Fruit fly (Drosophila melanogaster) whole organism, embryonic: ENCODE measurements around the gene Root.

ENCODE experiments used
- Blimp-1 ChIP-seq: fragments of 200-800 bp; sonication (Bioruptor generic); optimal IDR thresholded peaks from 3 replicates; lab custom pipeline; 2018; ENCODE audit warnings: missing biosample characterization, missing genetic modification characterization, mild to moderate bottlenecking, moderate library complexity, missing genetic modification reagents
- CG10147 ChIP-seq: fragments of 200-800 bp; sonication (Bioruptor generic); optimal IDR thresholded peaks from 2 replicates; lab custom pipeline; 2019; ENCODE audit warnings: missing biosample characterization, mild to moderate bottlenecking, missing genetic modification characterization, moderate library complexity
- CG1024 ChIP-seq: fragments of 200-800 bp; sonication (Bioruptor generic); IDR thresholded peaks from 2 replicates; pipeline ENCODE4 v1.3.6; 2022; ENCODE audit warnings: missing biosample characterization, missing genetic modification characterization
- CG11247 ChIP-seq: fragments of 200-800 bp; sonication (Bioruptor generic); IDR thresholded peaks from 2 replicates; pipeline ENCODE4 v1.3.6; 2022; ENCODE audit warnings: missing biosample characterization, missing genetic modification characterization
- CG15011 ChIP-seq: fragments of 200-800 bp; sonication (Bioruptor generic); optimal IDR thresholded peaks from 3 replicates; lab custom pipeline; 2018; ENCODE audit warnings: missing biosample characterization, mild to moderate bottlenecking, missing genetic modification characterization
- CG18476 ChIP-seq: fragments of 200-800 bp; sonication (Bioruptor generic); optimal IDR thresholded peaks from 2 replicates; lab custom pipeline; 2016; ENCODE audit warnings: missing biosample characterization, mild to moderate bottlenecking, missing genetic modification characterization
- CG18619 ChIP-seq: fragments of 200-800 bp; sonication (Bioruptor generic); optimal IDR thresholded peaks from 3 replicates; lab custom pipeline; 2017; ENCODE audit warnings: missing biosample characterization, mild to moderate bottlenecking, missing genetic modification characterization
- CG2129 ChIP-seq: fragments of 200-800 bp; sonication (Bioruptor generic); IDR thresholded peaks from 2 replicates; pipeline ENCODE4 v1.3.6; 2022; ENCODE audit warnings: missing biosample characterization, missing genetic modification characterization; ENCODE audit not compliant: partially characterized antibody
- CG30020 ChIP-seq: fragments of 200-800 bp; optimal IDR thresholded peaks from 2 replicates; lab custom pipeline; 2019; ENCODE audit warnings: missing biosample characterization, mild to moderate bottlenecking, missing genetic modification characterization, moderate library complexity
- CG3163 ChIP-seq: fragments of 200-800 bp; sonication (Bioruptor generic); optimal IDR thresholded peaks from 3 replicates; lab custom pipeline; 2016; ENCODE audit warnings: missing biosample characterization, missing genetic modification characterization
- CG32767 ChIP-seq: fragments of 200-800 bp; sonication (Bioruptor generic); IDR thresholded peaks from 2 replicates; pipeline ENCODE4 v1.3.6; 2022; ENCODE audit warnings: missing biosample characterization, missing genetic modification characterization
- CG3407 ChIP-seq: fragments of 200-800 bp; sonication (Bioruptor generic); optimal IDR thresholded peaks from 2 replicates; lab custom pipeline; 2018; ENCODE audit warnings: missing biosample characterization, mild to moderate bottlenecking, missing genetic modification characterization
- CG4854 ChIP-seq: fragments of 200-800 bp; sonication (Bioruptor generic); optimal IDR thresholded peaks from 2 replicates; lab custom pipeline; 2016; ENCODE audit warnings: missing biosample characterization, missing genetic modification characterization, inconsistent platforms
- CG5245 ChIP-seq: fragments of 200-800 bp; sonication (Bioruptor generic); optimal IDR thresholded peaks from 3 replicates; lab custom pipeline; 2016; ENCODE audit warnings: missing biosample characterization, missing genetic modification characterization
- CG6689 ChIP-seq: fragments of 200-800 bp; sonication (Bioruptor generic); IDR thresholded peaks from 2 replicates; pipeline ENCODE4 v1.3.6; 2022; ENCODE audit warnings: missing biosample characterization, missing genetic modification characterization
- CG7786 ChIP-seq: fragments of 200-800 bp; sonication (Bioruptor generic); optimal IDR thresholded peaks from 2 replicates; lab custom pipeline; 2016; ENCODE audit warnings: missing biosample characterization, missing genetic modification characterization
- CG8281 ChIP-seq: fragments of 200-800 bp; sonication (Bioruptor generic); optimal IDR thresholded peaks from 2 replicates; lab custom pipeline; 2018; ENCODE audit warnings: missing biosample characterization, mild to moderate bottlenecking, missing genetic modification characterization, moderate library complexity
- CG8765 ChIP-seq: fragments of 200-800 bp; sonication (Bioruptor generic); IDR thresholded peaks from 2 replicates; pipeline ENCODE4 v1.3.6; 2022; ENCODE audit warnings: missing biosample characterization, missing genetic modification characterization
- CkIIα-i1 ChIP-seq: fragments of 200-800 bp; sonication (Bioruptor generic); IDR thresholded peaks from 2 replicates; pipeline ENCODE4 v1.3.6; 2022; ENCODE audit warnings: missing biosample characterization, missing genetic modification characterization
- D19A ChIP-seq: fragments of 200-800 bp; optimal IDR thresholded peaks from 3 replicates; lab custom pipeline; 2019; ENCODE audit warnings: missing biosample characterization, mild to moderate bottlenecking, missing genetic modification characterization, moderate library complexity
- Elba2 ChIP-seq: fragments of 200-800 bp; sonication (Bioruptor generic); optimal IDR thresholded peaks from 3 replicates; lab custom pipeline; 2016; ENCODE audit warnings: missing biosample characterization, missing genetic modification characterization
- H15 ChIP-seq: fragments of 200-800 bp; sonication (Bioruptor generic); IDR thresholded peaks from 3 replicates; pipeline ENCODE4 v1.3.6; 2022; ENCODE audit warnings: missing biosample characterization, missing genetic modification characterization
- HHEX ChIP-seq: fragments of 200-800 bp; sonication (Bioruptor generic); optimal IDR thresholded peaks from 3 replicates; lab custom pipeline; 2017; ENCODE audit warnings: missing biosample characterization, mild to moderate bottlenecking, missing genetic modification characterization, missing genetic modification reagents
- HLH54F ChIP-seq: fragments of 200-800 bp; sonication (Bioruptor generic); optimal IDR thresholded peaks from 3 replicates; lab custom pipeline; 2016; ENCODE audit warnings: missing biosample characterization, missing genetic modification characterization
- Hr51 ChIP-seq, 2 experiments: fragments of 200-800 bp; sonication (Bioruptor generic); optimal IDR thresholded peaks; 2 replicates in 1 of 2; 3 replicates in 1 of 2; lab custom pipeline; 2016 to 2018; ENCODE audit warnings: missing biosample characterization in 2 of 2, missing genetic modification characterization in 2 of 2, mild to moderate bottlenecking in 1 of 2, moderate library complexity in 1 of 2
- Jarid2 ChIP-seq: fragments of 200-800 bp; sonication (Bioruptor generic); optimal IDR thresholded peaks from 3 replicates; lab custom pipeline; 2017; ENCODE audit warnings: mild to moderate bottlenecking, missing biosample characterization, missing genetic modification reagents, missing genetic modification characterization
- MBD-R2 ChIP-seq: fragments of 200-800 bp; sonication (Bioruptor generic); IDR thresholded peaks from 2 replicates; pipeline ENCODE4 v1.3.6; 2022; ENCODE audit warnings: missing biosample characterization, missing genetic modification characterization
- Med ChIP-seq: fragments of 200-800 bp; sonication (Bioruptor generic); peaks from one replicate; lab custom pipeline; 2016; ENCODE audit warnings: missing biosample characterization, missing genetic modification characterization, mild to moderate bottlenecking, inconsistent platforms, moderate library complexity
- NC2β ChIP-seq: fragments of 200-800 bp; sonication (Bioruptor generic); optimal IDR thresholded peaks from 2 replicates; lab custom pipeline; 2016; ENCODE audit warnings: missing biosample characterization, missing genetic modification characterization
- Sox102F ChIP-seq: fragments of 200-800 bp; sonication (Bioruptor generic); optimal IDR thresholded peaks from 2 replicates; lab custom pipeline; 2018; ENCODE audit warnings: missing biosample characterization, mild to moderate bottlenecking, missing genetic modification characterization, moderate library complexity
- Ssrp ChIP-seq: fragments of 200-800 bp; sonication (Bioruptor generic); optimal IDR thresholded peaks from 2 replicates; lab custom pipeline; 2018; ENCODE audit warnings: missing biosample characterization, mild to moderate bottlenecking, missing genetic modification characterization, moderate library complexity
- Xbp1 ChIP-seq: fragments of 200-800 bp; sonication (Bioruptor generic); optimal IDR thresholded peaks from 3 replicates; lab custom pipeline; 2016; ENCODE audit warnings: missing biosample characterization, mild to moderate bottlenecking, missing genetic modification characterization
- ase ChIP-seq: fragments of 200-800 bp; sonication (Bioruptor generic); IDR thresholded peaks from 3 replicates; pipeline ENCODE4 v1.3.6; 2022; ENCODE audit warnings: missing biosample characterization, missing genetic modification characterization
- bbx ChIP-seq: fragments of 200-800 bp; sonication (Bioruptor generic); IDR thresholded peaks from 2 replicates; pipeline ENCODE4 v1.3.6; 2022; ENCODE audit warnings: missing biosample characterization, missing genetic modification characterization; ENCODE audit not compliant: partially characterized antibody
- btn ChIP-seq: fragments of 200-800 bp; sonication (Bioruptor generic); optimal IDR thresholded peaks from 2 replicates; lab custom pipeline; 2016; ENCODE audit warnings: missing biosample characterization, missing genetic modification characterization
- cg ChIP-seq: fragments of 200-800 bp; sonication (Bioruptor generic); optimal IDR thresholded peaks from 3 replicates; lab custom pipeline; 2019; ENCODE audit warnings: missing biosample characterization, mild to moderate bottlenecking, missing genetic modification characterization, moderate library complexity
- chn ChIP-seq: fragments of 200-800 bp; sonication (Bioruptor generic); optimal IDR thresholded peaks from 2 replicates; lab custom pipeline; 2016; ENCODE audit warnings: missing biosample characterization, missing genetic modification characterization
- gcm2 ChIP-seq: fragments of 200-800 bp; sonication (Bioruptor generic); optimal IDR thresholded peaks from 2 replicates; lab custom pipeline; 2016; ENCODE audit warnings: missing biosample characterization, missing genetic modification characterization
- gt ChIP-seq: fragments of 200-800 bp; sonication (Bioruptor generic); IDR thresholded peaks from 2 replicates; pipeline ENCODE4 v1.3.6; 2022; ENCODE audit warnings: missing biosample characterization, missing genetic modification characterization
- lbe ChIP-seq: fragments of 200-800 bp; sonication (Bioruptor generic); optimal IDR thresholded peaks from 2 replicates; lab custom pipeline; 2016; ENCODE audit warnings: missing biosample characterization, mild to moderate bottlenecking, missing genetic modification characterization
- mld ChIP-seq: fragments of 200-800 bp; sonication (Bioruptor generic); IDR thresholded peaks from 3 replicates; pipeline ENCODE4 v1.3.6; 2022; ENCODE audit warnings: missing biosample characterization, missing genetic modification characterization; ENCODE audit not compliant: partially characterized antibody
- nom ChIP-seq: fragments of 200-800 bp; sonication (Bioruptor generic); optimal IDR thresholded peaks from 2 replicates; lab custom pipeline; 2017; ENCODE audit warnings: missing biosample characterization, missing genetic modification characterization, mild to moderate bottlenecking, moderate library complexity, missing genetic modification reagents
- pan ChIP-seq, 4 experiments: fragments of >200 bp in 3 of 4; fragments of 200-800 bp in 1 of 4; sonication (Bioruptor generic) in 1 of 4; optimal IDR thresholded peaks in 3 of 4; IDR thresholded peaks in 1 of 4; 2 replicates each; pipeline versions ENCODE4 v1.3.6 to Lab custom; 2017 to 2022; ENCODE audit warnings: missing biosample characterization in 2 of 4, missing genetic modification characterization in 2 of 4, mixed read lengths in 1 of 4
- pb ChIP-seq: fragments of 200-800 bp; sonication (Bioruptor generic); optimal IDR thresholded peaks from 3 replicates; lab custom pipeline; 2016; ENCODE audit warnings: missing biosample characterization, missing genetic modification characterization
- pros ChIP-seq: fragments of 200-800 bp; sonication (Bioruptor generic); optimal IDR thresholded peaks from 3 replicates; lab custom pipeline; 2019; ENCODE audit warnings: missing biosample characterization, mild to moderate bottlenecking, missing genetic modification characterization, moderate library complexity
- shn ChIP-seq: fragments of 200-800 bp; sonication (Bioruptor generic); optimal IDR thresholded peaks from 3 replicates; lab custom pipeline; 2016; ENCODE audit warnings: missing biosample characterization, missing genetic modification characterization
- sug ChIP-seq: fragments of 200-800 bp; optimal IDR thresholded peaks from 2 replicates; lab custom pipeline; 2019; ENCODE audit warnings: missing biosample characterization, mild to moderate bottlenecking, missing genetic modification characterization, moderate library complexity
- unpg ChIP-seq: fragments of 200-800 bp; sonication (Bioruptor generic); optimal IDR thresholded peaks from 3 replicates; lab custom pipeline; 2018; ENCODE audit warnings: missing biosample characterization, mild to moderate bottlenecking, missing genetic modification characterization, moderate library complexity
- wek ChIP-seq: fragments of 200-800 bp; sonication (Bioruptor generic); optimal IDR thresholded peaks from 3 replicates; lab custom pipeline; 2018; ENCODE audit warnings: missing biosample characterization, mild to moderate bottlenecking, missing genetic modification characterization, moderate library complexity
- wor ChIP-seq: fragments of 200-800 bp; sonication (Bioruptor generic); IDR thresholded peaks from 2 replicates; pipeline ENCODE4 v1.3.6; 2022; ENCODE audit warnings: missing biosample characterization, missing genetic modification characterization

The Root gene

DNA sequence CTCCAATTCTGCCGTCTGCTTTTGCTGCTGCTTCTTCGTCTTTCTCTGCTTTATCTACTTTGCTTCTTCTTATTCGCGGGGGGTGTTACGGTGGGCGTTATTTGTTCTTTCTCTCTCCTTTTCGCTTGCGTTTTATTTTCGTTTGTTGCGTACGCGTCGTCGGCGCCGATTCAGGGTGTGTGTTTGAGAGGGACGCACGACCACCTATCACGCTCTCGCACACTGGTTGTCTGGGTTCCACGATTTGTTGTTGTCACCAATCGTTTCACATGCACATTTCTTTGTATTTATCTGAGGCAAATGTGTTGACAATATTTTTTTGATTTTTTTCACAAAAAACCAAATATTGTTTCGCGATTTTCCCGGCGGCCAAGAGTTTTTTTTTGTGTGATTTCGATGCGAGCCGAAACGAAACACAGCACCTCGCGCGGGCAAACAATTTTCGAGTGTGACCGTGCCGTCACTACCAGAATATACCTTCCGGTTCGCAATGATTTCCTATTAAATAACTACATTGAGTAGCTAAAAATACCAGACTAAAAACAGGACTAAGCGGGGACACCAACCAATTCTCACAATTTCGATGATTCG is 7.7 kb upstream of the Root start, which contains the start of gene Syx1A (continued):
- TF ChIP-seq wor (GFP tag; lab: Robert Waterston, UW) (no peak), H15 (GFP tag; lab: Robert Waterston, UW) (no peak), D19A (tag; lab: Kevin White, UChicago) (no peak), bbx (GFP tag; lab: Robert Waterston, UW) (no peak), chn (GFP tag; lab: Kevin White, UChicago) (peak; percentile 27), Jarid2 (peak; percentile 91), Hr51 (GFP tag; optimal IDR thresholded peaks at IDR 0.05; lab: Kevin White, UChicago) (peak in 1 of 2 experiments; percentile 29), CG2129 (no peak), CkIIα-i1 (GFP tag; lab: Robert Waterston, UW) (no peak), CG18619 (GFP tag; lab: Kevin White, UChicago) (peak; percentile 23), Xbp1 (GFP tag; lab: Kevin White, UChicago) (no peak), CG15011 (GFP tag; lab: Kevin White, UChicago) (no peak), HLH54F (GFP tag; lab: Kevin White, UChicago) (no peak), btn (GFP tag; lab: Kevin White, UChicago) (no peak), sug (tag; lab: Kevin White, UChicago) (peak; percentile 100), Blimp-1 (no peak), pros (GFP tag; lab: Kevin White, UChicago) (no peak), CG1024 (no peak), unpg (GFP tag; lab: Kevin White, UChicago) (peak; percentile 11), lbe (GFP tag; lab: Kevin White, UChicago) (no peak), cg (no peak), NC2β (GFP tag; lab: Kevin White, UChicago) (peak; percentile 13), Ssrp (no peak), Sox102F (no peak), CG7786 (GFP tag; lab: Kevin White, UChicago) (no peak), gcm2 (GFP tag; lab: Kevin White, UChicago) (no peak), CG4854 (GFP tag; lab: Kevin White, UChicago) (no peak), shn (GFP tag; lab: Kevin White, UChicago) (no peak), CG8765 (GFP tag; lab: Robert Waterston, UW) (no peak), mld (GFP tag; lab: Robert Waterston, UW) (no peak), HHEX (GFP tag; lab: Kevin White, UChicago) (peak; percentile 13), ase (GFP tag; lab: Robert Waterston, UW) (no peak), CG3163 (peak; percentile 77), CG5245 (GFP tag; lab: Kevin White, UChicago) (no peak), pan (optimal IDR thresholded peaks at IDR 0.05; lab: Kevin White, UChicago) (no peak), pan (GFP tag; optimal IDR thresholded peaks at IDR 0.05 in 1 of 2, IDR thresholded peaks at IDR 0.05 in 1 of 2) (no peak), wek (GFP tag; lab: Kevin White, UChicago) (no peak), CG8281 (tag; lab: Kevin White, UChicago) (no peak), Med (GFP tag; lab: Kevin White, UChicago) (peak; percentile 82), CG30020 (no peak), nom (GFP tag; lab: Kevin White, UChicago) (peak; percentile 37), CG11247 (GFP tag; lab: Robert Waterston, UW) (no peak), CG10147 (no peak), CG3407 (no peak), Elba2 (no peak), MBD-R2 (GFP tag; lab: Robert Waterston, UW) (no peak), gt (no peak), CG6689 (GFP tag; lab: Robert Waterston, UW) (no peak), pb (GFP tag; lab: Kevin White, UChicago) (no peak), CG32767 (GFP tag; lab: Robert Waterston, UW) (no peak), CG18476 (no peak)
